Worm (Caenorhabditis elegans): Measurements from ENCODE around the gene faah-1.

DNA sequence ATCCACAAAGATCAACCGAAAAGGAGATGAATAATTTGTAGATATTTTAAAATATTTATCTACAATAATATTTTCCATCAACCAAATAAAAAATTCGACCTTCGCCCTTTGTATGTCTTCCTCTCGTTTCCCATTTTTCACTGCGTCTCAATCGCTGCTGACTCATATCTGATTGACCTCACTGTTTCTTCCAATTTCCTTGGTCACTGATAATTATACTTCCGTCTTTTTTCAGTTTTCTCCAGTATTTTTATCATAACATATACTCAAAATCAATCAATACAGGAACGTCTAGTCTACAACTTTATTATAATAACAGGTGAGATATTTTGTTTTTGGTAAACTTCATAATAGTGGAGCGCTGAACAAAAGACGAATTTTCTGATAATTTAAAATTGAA is 20.2 kb upstream of the faah-1 start, which contains the start of gene pmk-3:
- TF ChIP-seq ceh-83 (GFP tag; optimal IDR thresholded peaks at IDR 0.05) (no peak), lsy-2 (tag; optimal IDR thresholded peaks at IDR 0.05) (no peak), ztf-11 (tag; optimal IDR thresholded peaks at IDR 0.05) (no peak), pha-4 (tag; optimal IDR thresholded peaks at IDR 0.05) (no peak), nhr-237 (tag; optimal IDR thresholded peaks at IDR 0.05) (no peak), unc-39 (tag; optimal IDR thresholded peaks at IDR 0.05) (no peak), mls-2 (tag; optimal IDR thresholded peaks at IDR 0.05) (no peak), blmp-1 (tag; optimal IDR thresholded peaks at IDR 0.05) (no peak)

Measured in whole organism, mixed stage, embryonic.